Worm (Caenorhabditis elegans): Measurements from ENCODE around the gene Y67D8A.2.

DNA sequence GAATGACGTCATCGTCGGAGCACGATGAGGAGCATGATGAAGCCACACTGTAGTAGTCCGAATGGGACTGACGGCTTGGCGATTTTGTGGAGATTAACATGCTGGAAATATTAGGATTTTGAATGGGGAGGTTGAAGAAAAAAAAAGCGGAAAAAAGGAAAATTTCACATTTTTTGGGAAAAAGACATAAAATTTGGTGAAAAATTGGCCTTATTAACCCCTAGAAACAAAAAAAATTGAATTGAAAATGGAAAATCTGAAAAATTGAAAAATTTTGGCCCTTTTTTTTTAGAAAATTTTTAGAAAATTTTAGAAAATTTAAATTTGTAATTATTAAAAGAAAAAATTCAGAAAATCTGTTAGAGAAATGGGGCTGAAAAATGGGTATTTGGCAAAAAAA, 51.1 kb downstream of the Y67D8A.2 start, which contains the start of gene T26C12.3:
- TF ChIP-seq ama-1 (optimal IDR thresholded peaks at IDR 0.05) (no peak), ceh-13 (GFP tag; optimal IDR thresholded peaks at IDR 0.05) (no peak), sea-1 (GFP tag; conservative IDR thresholded peaks at IDR 0.05) (no peak), pes-1 (GFP tag; IDR thresholded peaks at IDR 0.05) (no peak), hmbx-1 (tag; optimal IDR thresholded peaks at IDR 0.05) (no peak), F13C5.2 (tag; optimal IDR thresholded peaks at IDR 0.05) (no peak), tra-4 (tag; optimal IDR thresholded peaks at IDR 0.05) (no peak), scrt-1 (GFP tag; IDR thresholded peaks at IDR 0.05) (no peak)

Data from whole organism, early embryonic.